Fruit fly (Drosophila melanogaster) whole organism, embryonic: ENCODE measurements around the gene CG43085.

Source experiments
- Bgb ChIP-seq: fragments of 200-800 bp; sonication (Bioruptor generic); IDR thresholded peaks from 2 replicates; pipeline ENCODE4 v1.3.6; 2022; ENCODE audit warnings: missing biosample characterization, missing genetic modification characterization; ENCODE audit not compliant: partially characterized antibody
- CG1024 ChIP-seq: fragments of 200-800 bp; sonication (Bioruptor generic); IDR thresholded peaks from 2 replicates; pipeline ENCODE4 v1.3.6; 2022; ENCODE audit warnings: missing biosample characterization, missing genetic modification characterization
- CG10267 ChIP-seq: fragments of 200-800 bp; sonication (Bioruptor generic); optimal IDR thresholded peaks from 2 replicates; lab custom pipeline; 2018; ENCODE audit warnings: missing biosample characterization, mild to moderate bottlenecking, missing genetic modification characterization, moderate library complexity
- CG11085 ChIP-seq: fragments of 200-800 bp; sonication (Bioruptor generic); IDR thresholded peaks from 2 replicates; pipeline ENCODE4 v1.3.6; 2022; ENCODE audit warnings: missing biosample characterization, missing genetic modification characterization
- CG12219 ChIP-seq: fragments of 200-800 bp; sonication (Bioruptor generic); optimal IDR thresholded peaks from 3 replicates; lab custom pipeline; 2018; ENCODE audit warnings: missing biosample characterization, mild to moderate bottlenecking, missing genetic modification characterization
- CG16815 ChIP-seq: fragments of 200-800 bp; sonication (Bioruptor generic); optimal IDR thresholded peaks from 3 replicates; lab custom pipeline; 2017; ENCODE audit warnings: missing biosample characterization, mild to moderate bottlenecking, missing genetic modification characterization
- CG1792 ChIP-seq: fragments of 200-800 bp; sonication (Bioruptor generic); optimal IDR thresholded peaks from 2 replicates; lab custom pipeline; 2016; ENCODE audit warnings: missing biosample characterization, missing genetic modification characterization
- CG31224 ChIP-seq: fragments of 200-800 bp; sonication (Bioruptor generic); IDR thresholded peaks from 2 replicates; pipeline ENCODE4 v1.3.6; 2022; ENCODE audit warnings: missing biosample characterization, missing genetic modification characterization
- CG31365 ChIP-seq: fragments of 200-800 bp; sonication (Bioruptor generic); optimal IDR thresholded peaks from 2 replicates; lab custom pipeline; 2018; ENCODE audit warnings: missing biosample characterization, mild to moderate bottlenecking, missing genetic modification characterization
- CG34376 ChIP-seq: fragments of 200-800 bp; sonication (Bioruptor generic); optimal IDR thresholded peaks from 2 replicates; lab custom pipeline; 2018; ENCODE audit warnings: missing biosample characterization, mild to moderate bottlenecking, missing genetic modification characterization
- CG4404 ChIP-seq: fragments of 200-800 bp; sonication (Bioruptor generic); IDR thresholded peaks from 2 replicates; pipeline ENCODE4 v1.3.6; 2022; ENCODE audit warnings: missing biosample characterization, missing genetic modification characterization
- CG6683 ChIP-seq: fragments of 200-800 bp; sonication (Bioruptor generic); optimal IDR thresholded peaks from 2 replicates; lab custom pipeline; 2017; ENCODE audit warnings: missing biosample characterization, mild to moderate bottlenecking, missing genetic modification characterization, missing genetic modification reagents
- CG6813 ChIP-seq: fragments of 200-800 bp; sonication (Bioruptor generic); optimal IDR thresholded peaks from 2 replicates; lab custom pipeline; 2017; ENCODE audit warnings: missing biosample characterization, missing genetic modification characterization, mild to moderate bottlenecking, moderate library complexity, missing genetic modification reagents
- CG7556 ChIP-seq: fragments of 200-800 bp; sonication (Bioruptor generic); optimal IDR thresholded peaks from 2 replicates; lab custom pipeline; 2017; ENCODE audit warnings: missing biosample characterization, mild to moderate bottlenecking, missing genetic modification characterization
- CG8281 ChIP-seq: fragments of 200-800 bp; sonication (Bioruptor generic); optimal IDR thresholded peaks from 2 replicates; lab custom pipeline; 2018; ENCODE audit warnings: missing biosample characterization, mild to moderate bottlenecking, missing genetic modification characterization, moderate library complexity
- CG9932 ChIP-seq: fragments of 200-800 bp; sonication (Bioruptor generic); IDR thresholded peaks from 2 replicates; pipeline ENCODE4 v1.3.6; 2022; ENCODE audit warnings: missing biosample characterization, missing genetic modification characterization
- Dll ChIP-seq: fragments of 200-800 bp; sonication (Bioruptor generic); IDR thresholded peaks from 4 replicates; pipeline ENCODE4 v1.3.6; 2022; ENCODE audit warnings: missing biosample characterization, missing genetic modification characterization; ENCODE audit not compliant: partially characterized antibody
- Eip74EF ChIP-seq, 2 experiments: fragments of 200-800 bp in 1 of 2; fragments of >200 bp in 1 of 2; sonication (Bioruptor generic) in 1 of 2; optimal IDR thresholded peaks; 2 replicates each; lab custom pipeline; 2017 to 2019; ENCODE audit warnings: missing biosample characterization in 2 of 2, missing genetic modification characterization in 2 of 2, mild to moderate bottlenecking in 1 of 2, moderate library complexity in 1 of 2
- Ets65A ChIP-seq: fragments of 200-800 bp; sonication (Bioruptor generic); peaks from one replicate; lab custom pipeline; 2016; ENCODE audit warnings: missing biosample characterization, missing genetic modification characterization
- Hand ChIP-seq: fragments of 200-800 bp; sonication (Bioruptor generic); optimal IDR thresholded peaks from 2 replicates; lab custom pipeline; 2017; ENCODE audit warnings: mild to moderate bottlenecking, missing biosample characterization, missing genetic modification reagents, missing genetic modification characterization
- Hr78 ChIP-seq, 2 experiments: fragments of 200-800 bp in 1 of 2; fragments of >200 bp in 1 of 2; sonication (Bioruptor generic) in 1 of 2; optimal IDR thresholded peaks; 2 replicates each; lab custom pipeline; 2017 to 2019; ENCODE audit warnings: missing biosample characterization in 2 of 2, missing genetic modification characterization in 2 of 2, mild to moderate bottlenecking in 1 of 2, moderate library complexity in 1 of 2
- MBD-R2 ChIP-seq: fragments of 200-800 bp; sonication (Bioruptor generic); IDR thresholded peaks from 2 replicates; pipeline ENCODE4 v1.3.6; 2022; ENCODE audit warnings: missing biosample characterization, missing genetic modification characterization
- Meics ChIP-seq: fragments of 200-800 bp; sonication (Bioruptor generic); optimal IDR thresholded peaks from 2 replicates; lab custom pipeline; 2017; ENCODE audit warnings: missing biosample characterization, mild to moderate bottlenecking, missing genetic modification characterization
- Oaz ChIP-seq: fragments of 200-800 bp; sonication (Bioruptor generic); IDR thresholded peaks from 2 replicates; pipeline ENCODE4 v1.3.6; 2022; ENCODE audit warnings: missing biosample characterization, missing genetic modification characterization
- Stat92E ChIP-seq, 3 experiments: fragments of >200 bp in 2 of 3; fragments of 200-800 bp in 1 of 3; sonication (Bioruptor generic) in 1 of 3; optimal IDR thresholded peaks; 2 replicates each; lab custom pipeline; 2017 to 2019; ENCODE audit warnings: missing biosample characterization in 3 of 3, missing genetic modification characterization in 3 of 3, mild to moderate bottlenecking in 1 of 3, moderate library complexity in 1 of 3
- Tbp ChIP-seq: fragments of >200 bp; optimal IDR thresholded peaks from 2 replicates; lab custom pipeline; 2018; ENCODE audit warnings: missing biosample characterization, missing genetic modification characterization
- bowl ChIP-seq: fragments of 200-800 bp; sonication (Bioruptor generic); IDR thresholded peaks from 2 replicates; pipeline ENCODE4 v1.3.6; 2022; ENCODE audit warnings: missing biosample characterization, missing genetic modification characterization
- btn ChIP-seq: fragments of 200-800 bp; sonication (Bioruptor generic); optimal IDR thresholded peaks from 2 replicates; lab custom pipeline; 2016; ENCODE audit warnings: missing biosample characterization, missing genetic modification characterization
- caup ChIP-seq: fragments of 200-800 bp; sonication (Bioruptor generic); optimal IDR thresholded peaks from 3 replicates; lab custom pipeline; 2017; ENCODE audit warnings: missing biosample characterization, mild to moderate bottlenecking, missing genetic modification characterization, moderate library complexity; ENCODE audit not compliant: severe bottlenecking
- corto ChIP-seq: fragments of 200-800 bp; sonication (Bioruptor generic); optimal IDR thresholded peaks from 2 replicates; lab custom pipeline; 2016; ENCODE audit warnings: missing biosample characterization, mild to moderate bottlenecking, missing genetic modification characterization, moderate library complexity
- emc ChIP-seq: fragments of 200-800 bp; sonication (Bioruptor generic); optimal IDR thresholded peaks from 2 replicates; lab custom pipeline; 2016; ENCODE audit warnings: missing biosample characterization, missing genetic modification characterization
- eve ChIP-seq, 2 experiments: fragments of >200 bp; optimal IDR thresholded peaks; 2 replicates each; lab custom pipeline; 2017; ENCODE audit warnings: missing biosample characterization in 2 of 2, missing genetic modification characterization in 2 of 2
- gcm ChIP-seq: fragments of 200-800 bp; sonication (Bioruptor generic); optimal IDR thresholded peaks from 2 replicates; lab custom pipeline; 2019; ENCODE audit warnings: missing biosample characterization, mild to moderate bottlenecking, missing genetic modification characterization, moderate library complexity
- gem ChIP-seq: fragments of 200-800 bp; sonication (Bioruptor generic); optimal IDR thresholded peaks from 2 replicates; lab custom pipeline; 2019; ENCODE audit warnings: missing biosample characterization, mild to moderate bottlenecking, missing genetic modification characterization, moderate library complexity
- ken ChIP-seq: fragments of 200-800 bp; sonication (Bioruptor generic); IDR thresholded peaks from 3 replicates; pipeline ENCODE4 v1.3.6; 2022; ENCODE audit warnings: missing biosample characterization, missing genetic modification characterization
- lola ChIP-seq, 3 experiments: fragments of >200 bp in 2 of 3; fragments of 200-800 bp in 1 of 3; sonication (Bioruptor generic) in 1 of 3; optimal IDR thresholded peaks; 2 replicates each; lab custom pipeline; 2017 to 2019; ENCODE audit warnings: missing biosample characterization in 3 of 3, missing genetic modification characterization in 3 of 3, mild to moderate bottlenecking in 1 of 3, moderate library complexity in 1 of 3
- pfk ChIP-seq: fragments of 200-800 bp; sonication (Bioruptor generic); optimal IDR thresholded peaks from 2 replicates; lab custom pipeline; 2018; ENCODE audit warnings: missing biosample characterization, mild to moderate bottlenecking, missing genetic modification characterization, moderate library complexity
- repo ChIP-seq: fragments of 200-800 bp; sonication (Bioruptor generic); optimal IDR thresholded peaks from 2 replicates; lab custom pipeline; 2016; ENCODE audit warnings: missing biosample characterization, missing genetic modification characterization
- sens ChIP-seq: fragments of 200-800 bp; sonication (Bioruptor generic); peaks from one replicate; lab custom pipeline; 2016; ENCODE audit warnings: missing biosample characterization, missing genetic modification characterization
- sens-2 ChIP-seq: fragments of 200-800 bp; sonication (Bioruptor generic); IDR thresholded peaks from 2 replicates; pipeline ENCODE4 v1.3.6; 2022; ENCODE audit warnings: missing biosample characterization, missing genetic modification characterization
- seq ChIP-seq: fragments of 200-800 bp; sonication (Bioruptor generic); IDR thresholded peaks from 2 replicates; pipeline ENCODE4 v1.3.6; 2022; ENCODE audit warnings: missing biosample characterization, missing genetic modification characterization
- shn ChIP-seq: fragments of 200-800 bp; sonication (Bioruptor generic); optimal IDR thresholded peaks from 3 replicates; lab custom pipeline; 2016; ENCODE audit warnings: missing biosample characterization, missing genetic modification characterization
- sima ChIP-seq: fragments of 200-800 bp; sonication (Bioruptor generic); optimal IDR thresholded peaks from 2 replicates; lab custom pipeline; 2016; ENCODE audit warnings: missing biosample characterization, missing genetic modification characterization
- slou ChIP-seq: fragments of 200-800 bp; sonication (Bioruptor generic); optimal IDR thresholded peaks from 3 replicates; lab custom pipeline; 2016; ENCODE audit warnings: missing biosample characterization, missing genetic modification characterization
- sna ChIP-seq: fragments of 200-800 bp; sonication (Bioruptor generic); IDR thresholded peaks from 2 replicates; pipeline ENCODE4 v1.3.6; 2022; ENCODE audit warnings: missing biosample characterization, missing genetic modification characterization; ENCODE audit not compliant: partially characterized antibody
- sob ChIP-seq: fragments of 200-800 bp; sonication (Bioruptor generic); IDR thresholded peaks from 2 replicates; pipeline ENCODE4 v1.3.6; 2022; ENCODE audit warnings: missing biosample characterization, missing genetic modification characterization
- tx ChIP-seq: fragments of 200-800 bp; sonication (Bioruptor generic); optimal IDR thresholded peaks from 2 replicates; lab custom pipeline; 2016; ENCODE audit warnings: missing biosample characterization, missing genetic modification characterization
- z ChIP-seq: fragments of 200-800 bp; sonication (Bioruptor generic); IDR thresholded peaks from 3 replicates; pipeline ENCODE4 v1.3.6; 2022; ENCODE audit warnings: missing biosample characterization, missing genetic modification characterization

The CG43085 gene

DNA sequence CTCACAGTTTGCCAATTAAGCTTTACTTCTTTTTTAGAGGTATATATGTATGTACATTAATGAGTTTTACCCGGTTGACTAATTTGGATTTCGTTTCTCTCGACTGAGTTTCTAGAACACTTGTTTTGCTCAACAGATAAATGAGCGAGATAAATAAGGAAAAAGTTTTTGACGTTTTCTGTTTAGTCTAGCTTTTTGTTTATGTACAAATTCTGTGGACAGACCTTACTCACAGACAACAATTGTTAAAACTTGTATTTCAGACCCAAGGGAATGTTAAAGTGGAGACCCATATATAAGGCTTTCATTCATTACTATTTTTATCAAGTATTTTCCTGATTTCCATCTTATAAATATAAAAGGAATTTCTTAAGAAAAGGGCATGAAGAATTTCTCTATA, 21.5 kb downstream of the CG43085 start (continued):
- TF ChIP-seq Meics (GFP tag; lab: Kevin White, UChicago): peak; percentile 6
- TF ChIP-seq CG10267 (tag; lab: Kevin White, UChicago): no peak
- TF ChIP-seq seq: 0 out of 2 replicates have a peak, but pooled peaks have one; percentile 8
- peak; percentile 54 for TF ChIP-seq Hand (GFP tag; lab: Kevin White, UChicago)
- peak; percentile 6 for TF ChIP-seq CG8281 (tag; lab: Kevin White, UChicago)
- TF ChIP-seq CG12219 (GFP tag; lab: Kevin White, UChicago): no peak

DNA sequence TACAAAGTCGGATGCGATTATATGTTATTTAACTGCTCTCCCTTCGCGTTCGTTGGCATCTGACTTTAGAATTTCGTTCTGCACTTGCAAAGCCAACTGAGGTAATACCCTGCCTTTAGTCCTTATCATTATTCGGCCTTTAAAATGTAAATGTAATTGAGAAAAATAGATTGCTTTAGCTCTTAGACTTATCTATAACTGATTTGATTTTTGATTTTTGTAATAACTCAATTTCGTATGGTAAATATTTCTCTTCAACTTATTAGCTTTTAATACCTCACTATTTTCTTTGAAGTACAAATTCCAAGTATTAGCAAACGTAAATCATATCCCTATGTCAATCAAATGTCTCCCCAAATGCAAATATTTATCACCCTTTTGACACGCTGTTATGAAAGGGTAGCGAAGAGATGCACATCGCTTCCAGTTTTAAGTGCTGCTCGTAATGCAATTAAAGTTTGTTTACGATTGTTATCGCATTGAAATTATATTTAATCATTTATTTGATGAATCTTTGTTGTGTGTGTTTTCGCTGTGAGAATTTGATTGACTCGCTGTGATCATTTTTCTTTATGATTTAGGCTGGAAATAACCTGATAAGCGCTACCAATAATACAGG, 22.2 kb downstream of the CG43085 start:
- no peak for TF ChIP-seq Bgb (GFP tag; lab: Robert Waterston, UW)
- TF ChIP-seq Hand (GFP tag; lab: Kevin White, UChicago): no peak
- no peak for TF ChIP-seq Oaz (GFP tag; lab: Robert Waterston, UW)
- TF ChIP-seq MBD-R2: no peak
- no peak for TF ChIP-seq CG4404 (GFP tag; lab: Robert Waterston, UW)
- peak; percentile 10 for TF ChIP-seq gem (tag; lab: Kevin White, UChicago)
- no peak for TF ChIP-seq Tbp (GFP tag; lab: Kevin White, UChicago)
- TF ChIP-seq CG7556: no peak
- TF ChIP-seq sima (GFP tag; lab: Kevin White, UChicago): no peak
- no peak for TF ChIP-seq z (GFP tag; lab: Robert Waterston, UW)
- TF ChIP-seq Hr78 (GFP tag; optimal IDR thresholded peaks at IDR 0.05; lab: Kevin White, UChicago): peak in 1 of 2 experiments; percentile 28
- no peak for TF ChIP-seq Dll (GFP tag; lab: Robert Waterston, UW)
- TF ChIP-seq sob (GFP tag; lab: Robert Waterston, UW): no peak
- TF ChIP-seq CG1792 (GFP tag; lab: Kevin White, UChicago): no peak
- TF ChIP-seq sens-2 (GFP tag; lab: Robert Waterston, UW): no peak
- peak; percentile 76 for TF ChIP-seq sens (GFP tag; lab: Kevin White, UChicago)
- TF ChIP-seq tx (GFP tag; lab: Kevin White, UChicago): no peak
- no peak for TF ChIP-seq pfk (GFP tag; lab: Kevin White, UChicago)
- no peak for TF ChIP-seq CG31224
- TF ChIP-seq Ets65A (GFP tag; lab: Kevin White, UChicago): peak; percentile 16
- peak in 1 of 2 experiments; percentile 23 for TF ChIP-seq eve (GFP tag; optimal IDR thresholded peaks at IDR 0.05; lab: Kevin White, UChicago)
- TF ChIP-seq shn (GFP tag; lab: Kevin White, UChicago): no peak
- no peak for TF ChIP-seq CG1024
- TF ChIP-seq repo (GFP tag; lab: Kevin White, UChicago): no peak
- TF ChIP-seq CG16815 (GFP tag; lab: Kevin White, UChicago): no peak
- TF ChIP-seq slou (GFP tag; lab: Kevin White, UChicago): no peak
- TF ChIP-seq Eip74EF (GFP tag; optimal IDR thresholded peaks at IDR 0.05; lab: Kevin White, UChicago): peak in 1 of 2 experiments; percentile 42
- TF ChIP-seq emc (GFP tag; lab: Kevin White, UChicago): no peak
- TF ChIP-seq CG6813 (GFP tag; lab: Kevin White, UChicago): no peak
- TF ChIP-seq CG34376 (GFP tag; lab: Kevin White, UChicago): no peak
- no peak for TF ChIP-seq sna (GFP tag; lab: Robert Waterston, UW)
- TF ChIP-seq CG9932: no peak
- peak in 1 of 3 experiments; percentile 26 for TF ChIP-seq lola (GFP tag; optimal IDR thresholded peaks at IDR 0.05; lab: Kevin White, UChicago)
- no peak for TF ChIP-seq btn (GFP tag; lab: Kevin White, UChicago)
- TF ChIP-seq CG11085 (GFP tag; lab: Robert Waterston, UW): no peak
- no peak for TF ChIP-seq CG6683 (GFP tag; lab: Kevin White, UChicago)
- no peak for TF ChIP-seq ken (GFP tag; lab: Robert Waterston, UW)
- TF ChIP-seq Stat92E (GFP tag; optimal IDR thresholded peaks at IDR 0.05; lab: Kevin White, UChicago): no peak
- TF ChIP-seq bowl (GFP tag; lab: Robert Waterston, UW): no peak
- no peak for TF ChIP-seq corto (GFP tag; lab: Kevin White, UChicago)
- no peak for TF ChIP-seq gcm (GFP tag; lab: Kevin White, UChicago)
- no peak for TF ChIP-seq caup (GFP tag; lab: Kevin White, UChicago)
- TF ChIP-seq CG31365: no peak
